Worm (Caenorhabditis elegans) whole organism, L3 larva: ENCODE measurements around the gene R13A1.3.

Experiments used
- R02D3.7 ChIP-seq: fragments of 150-350 bp; optimal IDR thresholded peaks from 2 replicates; lab custom pipeline; 2014; ENCODE audit warnings: missing biosample characterization, missing genetic modification characterization
- ZK546.5 ChIP-seq: sonication (generic microtip); optimal IDR thresholded peaks from 2 replicates; lab custom pipeline; 2017; ENCODE audit warnings: missing biosample characterization, missing genetic modification characterization
- aly-2 ChIP-seq: fragments of 150-350 bp; optimal IDR thresholded peaks from 2 replicates; lab custom pipeline; 2014; ENCODE audit warnings: missing biosample characterization, missing genetic modification characterization
- ama-1 ChIP-seq: fragments of 150-350 bp; optimal IDR thresholded peaks from 2 replicates; lab custom pipeline; 2018
- ceh-16 ChIP-seq: sonication (generic microtip); optimal IDR thresholded peaks from 2 replicates; lab custom pipeline; 2017; ENCODE audit warnings: missing biosample characterization, missing genetic modification characterization
- ceh-28 ChIP-seq: fragments of 150-350 bp; optimal IDR thresholded peaks from 2 replicates; lab custom pipeline; 2014; ENCODE audit warnings: missing biosample characterization, missing genetic modification reagents, missing genetic modification characterization
- ceh-9 ChIP-seq: sonication (generic microtip); optimal IDR thresholded peaks from 2 replicates; lab custom pipeline; 2018; ENCODE audit warnings: missing biosample characterization, missing genetic modification characterization
- egl-27 ChIP-seq: sonication (generic microtip); optimal IDR thresholded peaks from 4 replicates; lab custom pipeline; 2017; ENCODE audit warnings: missing biosample characterization, missing genetic modification reagents, missing genetic modification characterization
- egl-5 ChIP-seq: fragments of 150-350 bp; optimal IDR thresholded peaks from 2 replicates; lab custom pipeline; 2017; ENCODE audit warnings: missing biosample characterization, missing genetic modification reagents, missing genetic modification characterization, inconsistent platforms
- elt-2 ChIP-seq: sonication (generic microtip); optimal IDR thresholded peaks from 2 replicates; lab custom pipeline; 2016; ENCODE audit warnings: missing genetic modification reagents, mild to moderate bottlenecking, missing genetic modification characterization, missing compliant biosample characterization
- elt-3 ChIP-seq, 3 experiments: fragments of 150-350 bp in 1 of 3; sonication (generic microtip) in 2 of 3; optimal IDR thresholded peaks; 2 replicates in 2 of 3; 4 replicates in 1 of 3; lab custom pipeline; 2014 to 2017; ENCODE audit warnings: missing biosample characterization in 3 of 3, missing genetic modification characterization in 3 of 3
- eor-1 ChIP-seq, 2 experiments: fragments of 150-350 bp; optimal IDR thresholded peaks; 2 replicates each; lab custom pipeline; 2014 to 2018; ENCODE audit warnings: missing biosample characterization in 2 of 2, missing genetic modification characterization in 2 of 2
- fkh-10 ChIP-seq: sonication (generic microtip); optimal IDR thresholded peaks from 2 replicates; lab custom pipeline; 2017; ENCODE audit warnings: missing biosample characterization, missing genetic modification reagents, missing genetic modification characterization
- fos-1 ChIP-seq: fragments of 150-350 bp; optimal IDR thresholded peaks from 2 replicates; lab custom pipeline; 2014; ENCODE audit warnings: missing biosample characterization, missing genetic modification characterization
- hmg-11 ChIP-seq: sonication (generic microtip); optimal IDR thresholded peaks from 2 replicates; lab custom pipeline; 2016; ENCODE audit warnings: missing genetic modification characterization, missing compliant biosample characterization
- lsy-12 ChIP-seq: sonication (generic microtip); optimal IDR thresholded peaks from 2 replicates; lab custom pipeline; 2016; ENCODE audit warnings: mild to moderate bottlenecking, missing genetic modification characterization, missing compliant biosample characterization
- mdl-1 ChIP-seq: fragments of 150-350 bp; optimal IDR thresholded peaks from 2 replicates; lab custom pipeline; 2014; ENCODE audit warnings: missing biosample characterization, missing genetic modification characterization
- mml-1 ChIP-seq: fragments of 150-350 bp; sonication (generic microtip); optimal IDR thresholded peaks from 3 replicates; lab custom pipeline; 2014; ENCODE audit warnings: missing biosample characterization, missing genetic modification characterization
- nhr-11 ChIP-seq: fragments of 150-350 bp; optimal IDR thresholded peaks from 2 replicates; lab custom pipeline; 2014; ENCODE audit warnings: missing biosample characterization, missing genetic modification characterization
- nhr-12 ChIP-seq: fragments of 150-350 bp; optimal IDR thresholded peaks from 2 replicates; lab custom pipeline; 2014; ENCODE audit warnings: missing biosample characterization, missing genetic modification characterization
- nhr-23 ChIP-seq: fragments of 150-350 bp; optimal IDR thresholded peaks from 2 replicates; lab custom pipeline; 2014; ENCODE audit warnings: missing biosample characterization, missing genetic modification reagents, missing genetic modification characterization
- nhr-25 ChIP-seq: sonication (generic microtip); optimal IDR thresholded peaks from 2 replicates; lab custom pipeline; 2017; ENCODE audit warnings: missing biosample characterization, missing genetic modification characterization
- nhr-28 ChIP-seq: fragments of 150-350 bp; optimal IDR thresholded peaks from 2 replicates; lab custom pipeline; 2014; ENCODE audit warnings: missing biosample characterization, missing genetic modification characterization
- nhr-43 ChIP-seq: sonication (generic microtip); optimal IDR thresholded peaks from 2 replicates; lab custom pipeline; 2016; ENCODE audit warnings: mild to moderate bottlenecking, missing genetic modification characterization, missing compliant biosample characterization; ENCODE audit not compliant: poor library complexity, severe bottlenecking
- nhr-67 ChIP-seq: fragments of 150-350 bp; optimal IDR thresholded peaks from 2 replicates; lab custom pipeline; 2014; ENCODE audit warnings: missing biosample characterization, missing genetic modification characterization
- nhr-76 ChIP-seq: fragments of 150-350 bp; sonication (generic microtip); optimal IDR thresholded peaks from 5 replicates; lab custom pipeline; 2014; ENCODE audit warnings: missing biosample characterization, missing genetic modification characterization
- pqm-1 ChIP-seq: fragments of 150-350 bp; optimal IDR thresholded peaks from 2 replicates; lab custom pipeline; 2017; ENCODE audit warnings: missing biosample characterization, missing genetic modification characterization, inconsistent platforms
- sea-2 ChIP-seq: fragments of 150-350 bp; sonication (generic microtip); optimal IDR thresholded peaks from 4 replicates; lab custom pipeline; 2014; ENCODE audit warnings: missing biosample characterization, missing genetic modification reagents, missing genetic modification characterization
- skn-1 ChIP-seq: fragments of 150-350 bp; optimal IDR thresholded peaks from 2 replicates; lab custom pipeline; 2014; ENCODE audit warnings: missing biosample characterization, missing genetic modification characterization
- snpc-4 ChIP-seq: fragments of 150-350 bp; optimal IDR thresholded peaks from 2 replicates; lab custom pipeline; 2014; ENCODE audit warnings: missing biosample characterization, missing genetic modification characterization
- tbx-2 ChIP-seq: sonication (generic microtip); optimal IDR thresholded peaks from 2 replicates; lab custom pipeline; 2016; ENCODE audit warnings: mild to moderate bottlenecking, missing genetic modification characterization, missing compliant biosample characterization
- zag-1 ChIP-seq: fragments of 150-350 bp; optimal IDR thresholded peaks from 2 replicates; lab custom pipeline; 2014; ENCODE audit warnings: missing biosample characterization, missing genetic modification characterization
- ztf-11 ChIP-seq: fragments of 150-350 bp; optimal IDR thresholded peaks from 2 replicates; lab custom pipeline; 2014; ENCODE audit warnings: missing biosample characterization, missing genetic modification characterization
- ztf-4 ChIP-seq: fragments of 150-350 bp; optimal IDR thresholded peaks from 2 replicates; lab custom pipeline; 2014; ENCODE audit warnings: missing biosample characterization, missing genetic modification characterization

R13A1.3 gene

DNA sequence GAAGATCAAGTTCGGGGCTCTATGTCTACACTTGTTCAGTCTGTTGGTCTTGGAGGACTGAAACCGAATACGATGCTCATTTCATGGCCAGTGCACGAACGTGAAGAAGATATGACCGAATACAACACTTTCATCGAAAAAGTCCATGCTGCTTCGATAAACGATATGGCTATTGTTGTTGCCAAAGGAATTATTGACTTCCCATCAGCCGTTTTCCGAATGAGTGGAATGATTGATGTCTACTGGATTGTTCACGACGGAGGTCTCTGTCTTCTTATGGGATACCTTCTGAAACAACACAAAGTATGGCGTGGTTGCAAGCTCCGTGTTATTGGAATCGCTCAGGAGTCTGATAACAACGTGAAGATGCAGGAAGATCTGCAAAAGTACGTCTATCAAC, 12.4 kb downstream of the R13A1.3 start:
- no peak for TF ChIP-seq pqm-1 (tag; lab: Kevin White, UChicago)
- TF ChIP-seq mml-1 (tag; lab: Kevin White, UChicago), result no peak
- no peak for TF ChIP-seq lsy-12 (tag; lab: Kevin White, UChicago)
- no peak for TF ChIP-seq ceh-16 (tag; lab: Kevin White, UChicago)
- TF ChIP-seq ama-1 (lab: Kevin White, UChicago), result no peak
- TF ChIP-seq R02D3.7 (tag; lab: Kevin White, UChicago), result no peak
- TF ChIP-seq elt-2 (tag; lab: Kevin White, UChicago), result no peak
- no peak for TF ChIP-seq nhr-76 (tag; lab: Kevin White, UChicago)
- TF ChIP-seq zag-1 (tag; lab: Kevin White, UChicago), result no peak
- no peak for TF ChIP-seq nhr-25
- no peak for TF ChIP-seq nhr-12 (tag; lab: Kevin White, UChicago)
- no peak for TF ChIP-seq snpc-4 (tag; lab: Kevin White, UChicago)

ce11 chrIV:7219398-7220087, 15.7 kb downstream of the R13A1.3 start, which contains the start of the genes glb-23 and R13A1.1:
Gene glb-23, minus strand, starts transcription at chrIV:7219498.
Gene R13A1.1, plus strand, starts transcription at chrIV:7220037.
- TF ChIP-seq aly-2 (tag; lab: Kevin White, UChicago) (no peak), egl-5 (tag; lab: Kevin White, UChicago) (no peak), sea-2 (GFP tag; lab: Kevin White, UChicago) (no peak), snpc-4 (tag; lab: Kevin White, UChicago) (no peak), ceh-9 (tag; lab: Kevin White, UChicago) (no peak), nhr-12 (tag; lab: Kevin White, UChicago) (no peak), mml-1 (tag; lab: Kevin White, UChicago) (no peak), mdl-1 (tag; lab: Kevin White, UChicago) (no peak), nhr-43 (tag; lab: Kevin White, UChicago) (no peak), nhr-67 (tag; lab: Kevin White, UChicago) (no peak), ZK546.5 (tag; lab: Kevin White, UChicago) (no peak), egl-27 (tag; lab: Kevin White, UChicago) (no peak), ztf-4 (no peak), eor-1 (tag; optimal IDR thresholded peaks at IDR 0.05; lab: Kevin White, UChicago) (no peak), tbx-2 (tag; lab: Kevin White, UChicago) (no peak), ztf-11 (tag; lab: Kevin White, UChicago) (no peak), fkh-10 (no peak), ceh-28 (tag; lab: Kevin White, UChicago) (no peak), nhr-23 (tag; lab: Kevin White, UChicago) (no peak)

- TF ChIP-seq ceh-28 (tag; lab: Kevin White, UChicago), result no peak
- no peak for TF ChIP-seq ZK546.5 (tag; lab: Kevin White, UChicago)
- no peak for TF ChIP-seq skn-1
- no peak for TF ChIP-seq sea-2 (GFP tag; lab: Kevin White, UChicago)
- peak; percentile 18 for TF ChIP-seq fkh-10
- TF ChIP-seq mml-1 (tag; lab: Kevin White, UChicago), result no peak
Measured at ce11 chrIV:7222088-7222487, 18.3 kb downstream of the R13A1.3 start.

DNA sequence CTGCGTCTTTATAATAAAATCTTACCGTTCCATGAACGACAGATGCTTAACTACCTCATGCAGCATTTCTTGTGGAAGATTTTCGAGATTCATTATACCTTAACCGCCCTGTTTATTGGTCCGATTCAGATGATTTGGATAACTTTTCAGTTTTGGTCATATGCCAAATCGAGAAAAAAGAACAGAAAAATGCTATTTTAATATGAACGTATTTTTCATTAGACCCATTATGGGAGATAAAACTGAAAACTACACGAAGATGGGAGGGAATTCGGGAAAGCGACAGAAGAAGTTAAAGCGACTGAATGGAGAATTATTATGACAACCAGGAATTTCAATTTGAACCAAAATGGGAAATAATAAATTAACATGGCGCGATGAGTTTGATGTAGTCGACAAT, 23.3 kb downstream of the R13A1.3 start, which contains the start of gene R13A1.10:
Gene R13A1.10 (minus strand): TSS at position 101 of the 400 bp plus-strand sequence.
- no peak for TF ChIP-seq elt-3 (tag; optimal IDR thresholded peaks at IDR 0.05; lab: Kevin White, UChicago)
- no peak for TF ChIP-seq fos-1 (tag; lab: Kevin White, UChicago)
- no peak for TF ChIP-seq R02D3.7 (tag; lab: Kevin White, UChicago)
- TF ChIP-seq hmg-11 (tag; lab: Kevin White, UChicago), result no peak
- TF ChIP-seq nhr-23 (tag; lab: Kevin White, UChicago), result no peak
- no peak for TF ChIP-seq nhr-11
- no peak for TF ChIP-seq sea-2 (GFP tag; lab: Kevin White, UChicago)
- TF ChIP-seq nhr-28 (tag; lab: Kevin White, UChicago), result no peak
- TF ChIP-seq, all 47 proteins: peak for 0
